Worm (Caenorhabditis elegans) whole organism, L1 larva: ENCODE results near the gene fipr-2.

Experiments used
- C34B4.2 ChIP-seq: sonication (generic microtip); optimal IDR thresholded peaks from 2 replicates; lab custom pipeline; 2017; ENCODE audit warnings: mild to moderate bottlenecking, missing genetic modification characterization, missing compliant biosample characterization
- blmp-1 ChIP-seq: fragments of 150-350 bp; optimal IDR thresholded peaks from 2 replicates; lab custom pipeline; 2014; ENCODE audit warnings: missing biosample characterization, missing genetic modification characterization
- fos-1 ChIP-seq: fragments of 150-350 bp; optimal IDR thresholded peaks from 2 replicates; lab custom pipeline; 2014; ENCODE audit warnings: missing biosample characterization, missing genetic modification characterization
- nhr-11 ChIP-seq: fragments of 150-350 bp; optimal IDR thresholded peaks from 2 replicates; lab custom pipeline; 2014; ENCODE audit warnings: missing biosample characterization, missing genetic modification characterization
- nhr-12 ChIP-seq: sonication (generic microtip); optimal IDR thresholded peaks from 2 replicates; lab custom pipeline; 2017; ENCODE audit warnings: missing biosample characterization, missing genetic modification characterization
- pqm-1 ChIP-seq: sonication (generic microtip); optimal IDR thresholded peaks from 3 replicates; lab custom pipeline; 2017; ENCODE audit warnings: missing biosample characterization, missing genetic modification characterization
- sox-4 ChIP-seq: sonication (generic microtip); optimal IDR thresholded peaks from 2 replicates; lab custom pipeline; 2016; ENCODE audit warnings: missing genetic modification characterization, missing compliant biosample characterization
- unc-30 ChIP-seq: sonication (generic microtip); optimal IDR thresholded peaks from 2 replicates; lab custom pipeline; 2017; ENCODE audit warnings: missing biosample characterization, missing genetic modification characterization
- zag-1 ChIP-seq: fragments of 150-350 bp; optimal IDR thresholded peaks from 2 replicates; lab custom pipeline; 2014; ENCODE audit warnings: missing biosample characterization, missing genetic modification characterization
- ztf-11 ChIP-seq, 2 experiments: sonication (generic microtip); optimal IDR thresholded peaks; 2 replicates each; lab custom pipeline; 2016 to 2017; ENCODE audit warnings: missing genetic modification characterization in 2 of 2, missing biosample characterization in 1 of 2, missing compliant biosample characterization in 1 of 2

DNA sequence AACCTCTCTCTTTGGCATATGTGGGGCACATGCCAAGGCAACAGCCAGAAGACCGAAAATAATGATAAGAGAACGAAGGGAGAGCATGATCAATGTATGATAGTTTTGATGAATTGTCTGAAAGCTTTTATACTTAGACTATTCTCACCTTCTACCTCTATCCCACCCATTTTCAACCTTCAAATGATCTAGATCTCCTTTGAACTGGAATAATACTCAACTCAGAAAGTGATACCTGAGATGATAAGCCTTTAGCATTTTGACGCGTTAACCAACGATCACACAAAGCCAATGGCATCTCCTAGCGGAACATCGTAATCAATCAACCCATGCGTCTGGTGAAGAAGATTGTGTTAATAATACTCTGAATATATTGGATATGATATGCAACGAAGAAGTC, 39.4 kb downstream of the fipr-2 start, which contains the start of gene K01D12.9:
- TF ChIP-seq fos-1 (no peak), sox-4 (tag; lab: Kevin White, UChicago) (no peak), ztf-11 (tag; optimal IDR thresholded peaks at IDR 0.05; lab: Kevin White, UChicago) (no peak), zag-1 (tag; lab: Kevin White, UChicago) (no peak), nhr-12 (tag; lab: Kevin White, UChicago) (no peak), C34B4.2 (tag; lab: Kevin White, UChicago) (no peak), unc-30 (no peak), nhr-11 (tag; lab: Kevin White, UChicago) (no peak), blmp-1 (tag; lab: Kevin White, UChicago) (no peak), pqm-1 (no peak)
